Worm (Caenorhabditis elegans) whole organism, midembryonic: ENCODE measurements around the gene col-41.

ENCODE experiments used
- T22C8.4 ChIP-seq: fragments of 200-800 bp; sonication (Bioruptor generic); IDR thresholded peaks from 2 replicates; pipeline ENCODE4 v1.3.6; 2022; ENCODE audit warnings: missing genetic modification characterization, missing compliant biosample characterization
- cog-1 ChIP-seq: sonication (generic microtip); optimal IDR thresholded peaks from 2 replicates; lab custom pipeline; 2016; ENCODE audit warnings: missing genetic modification characterization, missing compliant biosample characterization
- flt-1 ChIP-seq: fragments of 200-800 bp; sonication (Bioruptor generic); IDR thresholded peaks from 2 replicates; pipeline ENCODE4 v1.3.6; 2022; ENCODE audit warnings: missing genetic modification characterization, missing compliant biosample characterization
- klf-2 ChIP-seq: fragments of 200-800 bp; sonication (Bioruptor generic); conservative IDR thresholded peaks from 2 replicates; pipeline ENCODE4 v1.3.6; 2022; ENCODE audit warnings: missing genetic modification reagents, missing genetic modification characterization, missing compliant biosample characterization
- med-1 ChIP-seq: sonication (generic microtip); optimal IDR thresholded peaks from 2 replicates; lab custom pipeline; 2017; ENCODE audit warnings: missing genetic modification characterization, mild to moderate bottlenecking, missing compliant biosample characterization, antibody characterized with exemption, missing genetic modification reagents; ENCODE audit not compliant: insufficient read depth
- ref-1 ChIP-seq: fragments of 200-800 bp; sonication (Bioruptor generic); conservative IDR thresholded peaks from 2 replicates; pipeline ENCODE4 v1.3.6; 2022; ENCODE audit warnings: missing genetic modification reagents, missing genetic modification characterization, missing compliant biosample characterization
- tab-1 ChIP-seq: fragments of 200-800 bp; sonication (Bioruptor generic); IDR thresholded peaks from 2 replicates; pipeline ENCODE4 v1.3.6; 2022; ENCODE audit warnings: missing genetic modification characterization, missing compliant biosample characterization
- ztf-23 ChIP-seq: fragments of 200-800 bp; sonication (Bioruptor generic); IDR thresholded peaks from 2 replicates; pipeline ENCODE4 v1.3.6; 2022; ENCODE audit warnings: missing genetic modification reagents, missing genetic modification characterization, missing compliant biosample characterization
- ztf-29 ChIP-seq: fragments of 200-800 bp; sonication (Bioruptor generic); IDR thresholded peaks from 2 replicates; pipeline ENCODE4 v1.3.6; 2022; ENCODE audit warnings: missing genetic modification reagents, missing genetic modification characterization, missing compliant biosample characterization

col-41 gene

DNA sequence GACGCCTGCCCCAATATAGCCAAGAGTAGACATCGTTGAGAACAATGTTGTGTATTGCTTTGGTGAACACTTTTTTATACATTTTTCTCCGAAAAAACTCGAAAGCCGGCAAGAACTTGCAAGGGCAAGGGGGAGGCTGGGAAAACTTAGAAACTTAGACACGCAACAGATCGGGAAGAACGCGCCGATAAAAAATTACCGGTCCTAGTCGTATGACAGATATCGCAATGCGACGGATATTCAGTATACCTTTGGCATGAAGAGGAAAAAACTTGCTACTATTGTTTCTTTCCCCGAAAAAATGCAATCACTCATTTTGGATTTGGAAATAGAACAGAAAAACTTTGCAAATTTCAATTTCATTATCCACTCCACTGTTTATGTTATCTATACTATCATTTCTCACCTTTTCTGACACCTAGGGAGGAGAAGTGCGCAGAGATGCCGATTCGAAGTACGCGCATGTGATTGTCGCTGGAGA, at the start of gene col-41:
TSS of gene col-41 (minus strand) at position 51 of the 481 bp plus-strand sequence.
- TF ChIP-seq tab-1 (GFP tag; lab: Robert Waterston, UW) (no peak), cog-1 (tag; lab: Kevin White, UChicago) (no peak), T22C8.4 (GFP tag; lab: Robert Waterston, UW) (no peak), klf-2 (no peak), ztf-29 (GFP tag; lab: Robert Waterston, UW) (no peak), ref-1 (GFP tag; lab: Robert Waterston, UW) (no peak), ztf-23 (GFP tag; lab: Robert Waterston, UW) (no peak), flt-1 (GFP tag; lab: Robert Waterston, UW) (no peak), med-1 (GFP tag; lab: Kevin White, UChicago) (no peak)

DNA sequence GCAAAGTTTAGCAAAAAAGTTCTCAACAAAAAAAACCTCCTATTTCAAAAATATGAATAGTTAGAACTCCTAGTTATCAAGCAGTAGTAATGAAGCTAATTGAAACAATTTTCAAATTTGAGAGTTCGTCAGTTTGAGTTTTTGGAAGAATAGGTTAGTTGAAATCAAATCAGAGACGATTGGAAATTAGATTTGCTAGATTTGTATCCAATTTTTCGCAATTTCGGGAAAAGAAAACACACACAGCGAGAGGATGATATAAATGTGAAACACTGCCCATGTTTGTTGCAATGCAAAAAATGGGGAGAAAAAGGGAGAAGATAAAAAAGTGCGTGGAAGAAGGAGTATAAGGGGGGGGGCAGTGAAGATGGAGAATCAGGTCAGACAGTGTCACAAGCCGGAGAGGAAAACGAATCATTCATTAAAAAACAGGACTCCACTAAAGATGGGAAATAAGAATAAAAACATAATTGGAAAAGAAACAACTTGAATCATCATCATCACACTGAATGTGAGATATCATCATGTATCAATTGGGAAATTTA, 49.0 kb upstream of the col-41 start:
- TF ChIP-seq T22C8.4 (GFP tag; lab: Robert Waterston, UW) (no peak), ztf-23 (GFP tag; lab: Robert Waterston, UW) (no peak), ref-1 (GFP tag; lab: Robert Waterston, UW) (no peak), cog-1 (tag; lab: Kevin White, UChicago) (no peak), tab-1 (GFP tag; lab: Robert Waterston, UW) (no peak)

DNA sequence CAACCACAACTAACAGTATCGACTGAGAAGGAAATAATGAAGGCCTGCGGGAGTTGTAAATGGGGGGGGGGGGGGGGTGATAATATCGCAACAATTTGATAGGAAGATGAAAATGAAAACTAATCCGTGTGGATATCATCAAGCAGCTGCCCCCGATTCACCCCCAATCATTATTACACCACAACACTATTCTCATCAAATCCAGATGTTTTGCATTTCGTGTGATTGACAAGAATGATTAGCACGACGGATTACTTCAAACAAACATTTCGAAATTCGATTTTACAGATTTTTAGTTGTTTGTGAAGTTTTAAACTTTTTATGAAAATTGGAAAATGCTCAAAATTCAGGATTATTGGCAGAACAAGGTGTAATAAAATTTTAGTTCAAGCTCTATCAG, 47.8 kb upstream of the col-41 start:
- TF ChIP-seq ref-1 (GFP tag; lab: Robert Waterston, UW) (no peak), cog-1 (tag; lab: Kevin White, UChicago) (no peak), ztf-29 (GFP tag; lab: Robert Waterston, UW) (no peak), ztf-23 (GFP tag; lab: Robert Waterston, UW) (no peak), T22C8.4 (GFP tag; lab: Robert Waterston, UW) (no peak), tab-1 (GFP tag; lab: Robert Waterston, UW) (no peak), med-1 (GFP tag; lab: Kevin White, UChicago) (no peak), flt-1 (GFP tag; lab: Robert Waterston, UW) (no peak), klf-2 (no peak)

DNA sequence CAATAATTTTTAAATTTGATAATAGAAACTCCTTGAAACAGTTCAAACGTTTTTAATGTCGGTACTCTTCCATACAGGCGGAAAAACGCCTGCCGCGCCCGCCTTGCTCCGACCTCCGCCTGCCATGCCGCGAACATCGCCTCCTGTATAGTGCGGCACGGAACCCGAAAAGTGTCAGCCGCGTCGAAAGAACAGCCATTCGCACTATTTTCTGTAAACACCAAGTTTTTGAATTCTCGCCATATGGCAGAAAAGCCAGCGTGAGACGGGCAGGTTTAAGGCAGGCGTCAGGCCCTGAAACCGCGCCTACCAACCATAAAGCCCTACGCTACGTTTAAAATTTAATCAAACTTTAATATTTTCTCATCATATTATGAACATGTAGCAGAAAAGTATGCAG, 46.5 kb upstream of the col-41 start:
- no peak for TF ChIP-seq med-1 (GFP tag; lab: Kevin White, UChicago)
- TF ChIP-seq klf-2: no peak
- TF ChIP-seq flt-1 (GFP tag; lab: Robert Waterston, UW): no peak
- no peak for TF ChIP-seq ztf-23 (GFP tag; lab: Robert Waterston, UW)
- no peak for TF ChIP-seq ref-1 (GFP tag; lab: Robert Waterston, UW)
- no peak for TF ChIP-seq tab-1 (GFP tag; lab: Robert Waterston, UW)
- no peak for TF ChIP-seq ztf-29 (GFP tag; lab: Robert Waterston, UW)
- no peak for TF ChIP-seq cog-1 (tag; lab: Kevin White, UChicago)

DNA sequence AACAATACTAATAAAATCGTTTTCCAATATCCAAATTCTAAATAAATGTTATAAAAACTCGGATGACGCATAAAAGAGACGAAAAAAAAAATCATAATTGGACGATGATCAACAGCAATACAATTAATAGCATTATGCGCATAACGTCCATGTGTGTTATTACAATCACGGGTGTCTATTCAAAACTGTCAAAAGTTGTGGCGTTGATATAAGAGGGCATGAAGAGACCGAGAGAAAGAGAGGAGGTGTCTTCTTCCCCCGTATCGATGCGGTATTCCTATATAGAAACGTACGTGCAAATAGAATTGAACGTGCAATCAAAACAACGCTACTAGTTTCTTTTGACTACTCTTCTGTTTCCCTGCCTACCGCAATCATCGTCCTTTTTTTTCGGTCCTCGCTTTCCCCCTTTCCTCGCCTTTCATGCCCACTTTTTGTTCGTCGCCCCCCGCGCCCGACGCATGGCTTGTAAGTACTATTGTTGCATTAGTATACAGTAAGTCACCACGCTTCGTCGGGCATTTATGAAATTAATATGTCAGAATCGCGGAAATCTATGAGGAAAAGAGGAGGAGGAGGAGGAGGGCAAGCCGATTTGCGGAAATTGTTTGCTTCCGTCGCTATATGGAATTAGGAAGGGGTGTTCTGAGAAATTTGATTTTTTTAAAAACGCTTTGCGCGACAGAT, 45.7 kb upstream of the col-41 start:
- TF ChIP-seq tab-1 (GFP tag; lab: Robert Waterston, UW): no peak
- TF ChIP-seq med-1 (GFP tag; lab: Kevin White, UChicago): no peak
- no peak for TF ChIP-seq ztf-23 (GFP tag; lab: Robert Waterston, UW)
- TF ChIP-seq klf-2: no peak
- TF ChIP-seq ztf-29 (GFP tag; lab: Robert Waterston, UW): no peak
- TF ChIP-seq ref-1 (GFP tag; lab: Robert Waterston, UW): no peak
- TF ChIP-seq flt-1 (GFP tag; lab: Robert Waterston, UW): no peak
- TF ChIP-seq cog-1 (tag; lab: Kevin White, UChicago): no peak
- no peak for TF ChIP-seq T22C8.4 (GFP tag; lab: Robert Waterston, UW)

DNA sequence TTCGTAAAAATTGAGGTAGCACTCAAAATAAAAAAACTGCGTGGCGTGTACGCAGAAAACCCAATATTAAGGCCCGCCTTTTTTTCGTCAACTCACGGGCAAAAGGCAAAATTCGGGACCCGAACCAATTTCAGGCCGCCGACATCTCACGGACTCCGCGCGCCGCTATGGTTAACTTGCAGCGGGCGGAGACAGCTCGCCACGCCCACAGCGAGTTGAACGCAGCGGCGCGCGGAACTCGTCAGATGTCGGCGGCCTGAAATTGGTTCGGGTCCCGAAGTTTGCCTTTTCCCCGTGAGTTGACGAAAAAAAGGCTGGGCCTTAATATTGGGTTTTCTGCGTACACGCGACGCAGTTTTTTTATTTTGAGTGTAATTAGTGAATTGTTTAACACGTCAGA, 44.8 kb upstream of the col-41 start:
- no peak for TF ChIP-seq tab-1 (GFP tag; lab: Robert Waterston, UW)
- TF ChIP-seq cog-1 (tag; lab: Kevin White, UChicago): no peak
- no peak for TF ChIP-seq flt-1 (GFP tag; lab: Robert Waterston, UW)
- no peak for TF ChIP-seq ztf-23 (GFP tag; lab: Robert Waterston, UW)
- TF ChIP-seq med-1 (GFP tag; lab: Kevin White, UChicago): no peak
- TF ChIP-seq klf-2: no peak
- TF ChIP-seq ref-1 (GFP tag; lab: Robert Waterston, UW): no peak
- no peak for TF ChIP-seq ztf-29 (GFP tag; lab: Robert Waterston, UW)
- no peak for TF ChIP-seq T22C8.4 (GFP tag; lab: Robert Waterston, UW)

DNA sequence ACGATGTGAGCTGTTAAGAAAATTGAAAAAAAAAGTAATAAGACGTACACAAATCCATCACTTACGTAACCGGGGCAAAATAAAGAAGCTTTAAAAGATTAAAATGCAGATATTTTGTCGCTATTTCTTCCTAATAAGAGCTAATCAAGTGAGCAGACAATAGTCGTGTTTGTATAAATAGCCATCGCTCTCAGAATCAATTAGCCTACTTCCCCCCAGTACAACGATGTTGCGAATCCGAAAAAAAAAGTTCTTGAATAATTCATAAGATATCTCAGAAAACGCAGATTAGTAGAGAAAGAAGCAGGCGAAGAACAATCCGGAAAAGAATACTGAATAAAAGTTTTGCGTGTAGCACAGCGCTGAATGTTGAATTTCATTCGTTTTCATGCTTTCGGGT, 39.0 kb upstream of the col-41 start:
- TF ChIP-seq flt-1 (GFP tag; lab: Robert Waterston, UW) (no peak), ref-1 (GFP tag; lab: Robert Waterston, UW) (no peak), ztf-29 (GFP tag; lab: Robert Waterston, UW) (no peak), T22C8.4 (GFP tag; lab: Robert Waterston, UW) (no peak), tab-1 (GFP tag; lab: Robert Waterston, UW) (no peak), cog-1 (tag; lab: Kevin White, UChicago) (no peak), klf-2 (no peak)

DNA sequence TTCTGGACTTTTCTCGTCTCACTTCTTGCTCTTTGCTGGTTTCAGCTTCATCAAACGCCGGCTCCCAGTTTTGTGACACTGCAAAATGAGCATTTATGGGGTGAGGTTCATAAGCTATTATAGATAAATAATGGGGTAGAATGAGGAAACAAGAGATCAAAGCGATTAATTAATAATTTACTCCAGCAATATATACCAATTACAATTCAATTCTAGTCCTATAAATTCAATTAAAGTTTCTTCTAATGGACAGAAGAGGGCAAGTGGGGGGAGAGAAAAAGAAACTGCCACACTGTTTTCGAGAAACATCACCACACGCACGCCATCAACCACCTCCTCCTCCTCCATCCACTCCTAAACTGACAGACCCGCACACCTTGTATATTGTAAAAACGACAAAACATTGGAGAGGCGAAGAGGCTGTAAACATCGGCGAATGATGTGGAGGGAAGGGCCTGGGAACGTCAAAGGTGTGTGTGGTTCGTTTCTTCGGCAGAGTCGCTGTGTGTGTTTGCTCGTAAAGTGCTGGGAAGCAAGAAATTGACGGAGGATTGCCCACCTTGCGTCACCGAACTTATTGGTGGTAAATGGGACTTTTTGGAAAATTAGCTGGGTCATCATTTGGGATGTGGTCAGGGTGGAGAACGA, 37.0 kb upstream of the col-41 start, which contains the start of the genes H03A11.13 and famk-1:
TSS of gene H03A11.13 (minus strand) at position 51 of the 648 bp plus-strand sequence.
TSS of gene famk-1 (minus strand) at position 78 of the 648 bp plus-strand sequence.
- TF ChIP-seq ref-1 (GFP tag; lab: Robert Waterston, UW) (no peak), ztf-23 (GFP tag; lab: Robert Waterston, UW) (no peak), ztf-29 (GFP tag; lab: Robert Waterston, UW) (no peak), T22C8.4 (GFP tag; lab: Robert Waterston, UW) (no peak), tab-1 (GFP tag; lab: Robert Waterston, UW) (no peak), flt-1 (GFP tag; lab: Robert Waterston, UW) (no peak), med-1 (GFP tag; lab: Kevin White, UChicago) (no peak), klf-2 (no peak), cog-1 (tag; lab: Kevin White, UChicago) (no peak)
